Worm (Caenorhabditis elegans): Measurements from ENCODE around the gene F11G11.15.

DNA sequence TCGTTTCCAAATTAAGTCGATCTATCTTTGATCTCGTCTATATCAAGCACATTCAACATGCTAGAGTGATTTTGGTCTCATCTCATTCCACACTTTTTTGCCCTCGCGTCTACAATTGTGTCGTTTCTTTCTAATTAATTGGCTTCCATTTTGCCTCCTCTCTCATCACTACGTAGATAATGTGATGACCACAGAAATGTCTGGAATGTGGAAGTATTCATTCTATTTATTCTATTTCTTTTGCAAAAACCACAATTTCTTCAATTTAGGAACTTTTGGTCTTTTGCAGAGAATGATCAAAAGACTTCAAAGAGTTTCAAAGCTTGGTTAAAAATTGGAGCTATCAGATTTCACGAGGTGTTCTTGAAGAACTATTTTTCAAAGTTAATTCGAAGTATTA is 40.9 kb downstream of the F11G11.15 start:
- TF ChIP-seq him-1 (tag; optimal IDR thresholded peaks at IDR 0.05) (no peak), dao-5 (tag; optimal IDR thresholded peaks at IDR 0.05) (no peak)
